Worm (Caenorhabditis elegans) whole organism, L2 larva: ENCODE data around the gene Y53G8B.2.

Experiments used
- C34F6.9 ChIP-seq: fragments of 150-350 bp; optimal IDR thresholded peaks from 2 replicates; lab custom pipeline; 2014; ENCODE audit warnings: missing biosample characterization, missing genetic modification characterization
- F13H6.1 ChIP-seq: sonication (generic microtip); optimal IDR thresholded peaks from 2 replicates; lab custom pipeline; 2016; ENCODE audit warnings: missing genetic modification characterization, missing compliant biosample characterization
- R02D3.7 ChIP-seq: fragments of 150-350 bp; optimal IDR thresholded peaks from 2 replicates; lab custom pipeline; 2014; ENCODE audit warnings: missing biosample characterization, missing genetic modification characterization
- Y55F3AM.14 ChIP-seq: fragments of 200-800 bp; sonication (Bioruptor generic); optimal IDR thresholded peaks from 2 replicates; lab custom pipeline; 2018; ENCODE audit warnings: mild to moderate bottlenecking, missing genetic modification characterization, missing compliant biosample characterization
- ZK546.5 ChIP-seq: sonication (generic microtip); optimal IDR thresholded peaks from 2 replicates; lab custom pipeline; 2017; ENCODE audit warnings: missing biosample characterization, missing genetic modification characterization
- alr-1 ChIP-seq: fragments of 150-350 bp; optimal IDR thresholded peaks from 2 replicates; lab custom pipeline; 2014; ENCODE audit warnings: missing biosample characterization, missing genetic modification characterization
- aly-2 ChIP-seq: fragments of 150-350 bp; optimal IDR thresholded peaks from 2 replicates; lab custom pipeline; 2014; ENCODE audit warnings: missing biosample characterization, missing genetic modification characterization
- ama-1 ChIP-seq: fragments of 150-350 bp; optimal IDR thresholded peaks from 2 replicates; lab custom pipeline; 2018; ENCODE audit warnings: inconsistent platforms
- ceh-82 ChIP-seq: fragments of 150-350 bp; optimal IDR thresholded peaks from 2 replicates; lab custom pipeline; 2014; ENCODE audit warnings: missing biosample characterization, missing genetic modification characterization
- crh-2 ChIP-seq: sonication (generic microtip); optimal IDR thresholded peaks from 2 replicates; lab custom pipeline; 2017; ENCODE audit warnings: missing biosample characterization, missing genetic modification characterization
- dmd-4 ChIP-seq: sonication (generic microtip); optimal IDR thresholded peaks from 2 replicates; lab custom pipeline; 2017; ENCODE audit warnings: missing biosample characterization, missing genetic modification characterization
- egl-27 ChIP-seq: sonication (generic microtip); optimal IDR thresholded peaks from 3 replicates; lab custom pipeline; 2017; ENCODE audit warnings: missing biosample characterization, missing genetic modification reagents, missing genetic modification characterization
- fos-1 ChIP-seq: fragments of 150-350 bp; optimal IDR thresholded peaks from 2 replicates; lab custom pipeline; 2014; ENCODE audit warnings: missing biosample characterization, missing genetic modification characterization
- lin-11 ChIP-seq: fragments of 150-350 bp; sonication (generic microtip); optimal IDR thresholded peaks from 2 replicates; lab custom pipeline; 2014; ENCODE audit warnings: missing biosample characterization, missing genetic modification characterization, inconsistent platforms, mixed read lengths
- lin-13 ChIP-seq: fragments of 150-350 bp; optimal IDR thresholded peaks from 2 replicates; lab custom pipeline; 2014; ENCODE audit warnings: missing biosample characterization, missing genetic modification reagents, missing genetic modification characterization
- lin-39 ChIP-seq: fragments of 150-350 bp; optimal IDR thresholded peaks from 2 replicates; lab custom pipeline; 2014; ENCODE audit warnings: missing biosample characterization, missing genetic modification reagents, missing genetic modification characterization
- lsy-2 ChIP-seq, 2 experiments: fragments of 150-350 bp in 1 of 2; sonication (generic microtip) in 1 of 2; optimal IDR thresholded peaks; 2 replicates each; lab custom pipeline; 2014 to 2017; ENCODE audit warnings: missing biosample characterization in 2 of 2, missing genetic modification characterization in 2 of 2
- mdl-1 ChIP-seq, 2 experiments: fragments of 150-350 bp in 1 of 2; sonication (generic microtip) in 1 of 2; optimal IDR thresholded peaks; 2 replicates each; lab custom pipeline; 2017; ENCODE audit warnings: missing biosample characterization in 2 of 2, missing genetic modification characterization in 2 of 2
- nhr-10 ChIP-seq: sonication (generic microtip); optimal IDR thresholded peaks from 2 replicates; lab custom pipeline; 2017; ENCODE audit warnings: missing biosample characterization, missing genetic modification characterization
- nhr-11 ChIP-seq: fragments of 150-350 bp; optimal IDR thresholded peaks from 2 replicates; lab custom pipeline; 2014; ENCODE audit warnings: missing biosample characterization, missing genetic modification characterization
- nhr-129 ChIP-seq: fragments of 150-350 bp; optimal IDR thresholded peaks from 2 replicates; lab custom pipeline; 2014; ENCODE audit warnings: missing biosample characterization, missing genetic modification characterization
- nhr-23 ChIP-seq: fragments of 150-350 bp; optimal IDR thresholded peaks from 2 replicates; lab custom pipeline; 2014; ENCODE audit warnings: missing biosample characterization, missing genetic modification reagents, missing genetic modification characterization
- nhr-6 ChIP-seq: fragments of 150-350 bp; optimal IDR thresholded peaks from 2 replicates; lab custom pipeline; 2014; ENCODE audit warnings: missing biosample characterization, missing genetic modification characterization
- peb-1 ChIP-seq: fragments of 150-350 bp; optimal IDR thresholded peaks from 2 replicates; lab custom pipeline; 2014; ENCODE audit warnings: missing biosample characterization, missing genetic modification characterization
- sem-4 ChIP-seq: fragments of 150-350 bp; optimal IDR thresholded peaks from 2 replicates; lab custom pipeline; 2014; ENCODE audit warnings: missing biosample characterization, missing genetic modification reagents, missing genetic modification characterization
- skn-1 ChIP-seq: sonication (generic microtip); optimal IDR thresholded peaks from 2 replicates; lab custom pipeline; 2017; ENCODE audit warnings: missing biosample characterization, missing genetic modification characterization
- sma-3 ChIP-seq: sonication (generic microtip); optimal IDR thresholded peaks from 2 replicates; lab custom pipeline; 2016; ENCODE audit warnings: missing genetic modification reagents, missing genetic modification characterization, missing compliant biosample characterization
- sma-9 ChIP-seq, 2 experiments: fragments of 150-350 bp in 1 of 2; sonication (generic microtip) in 1 of 2; optimal IDR thresholded peaks; 2 replicates each; lab custom pipeline; 2014 to 2016; ENCODE audit warnings: missing genetic modification characterization in 2 of 2, mild to moderate bottlenecking in 1 of 2, missing biosample characterization in 1 of 2, missing compliant biosample characterization in 1 of 2, missing genetic modification reagents in 1 of 2, moderate library complexity in 1 of 2
- snpc-4 ChIP-seq: fragments of 150-350 bp; optimal IDR thresholded peaks from 2 replicates; lab custom pipeline; 2014; ENCODE audit warnings: missing biosample characterization, missing genetic modification characterization
- unc-39 ChIP-seq: fragments of 150-350 bp; optimal IDR thresholded peaks from 2 replicates; lab custom pipeline; 2014; ENCODE audit warnings: missing biosample characterization, missing genetic modification characterization
- unc-55 ChIP-seq: fragments of 150-350 bp; sonication (generic microtip); optimal IDR thresholded peaks from 3 replicates; lab custom pipeline; 2014; ENCODE audit warnings: missing biosample characterization, missing genetic modification reagents, missing genetic modification characterization
- unc-62 ChIP-seq: fragments of 150-350 bp; optimal IDR thresholded peaks from 2 replicates; lab custom pipeline; 2014; ENCODE audit warnings: missing biosample characterization, missing genetic modification reagents, missing genetic modification characterization
- ztf-1 ChIP-seq: fragments of 200-800 bp; sonication (Bioruptor generic); conservative IDR thresholded peaks from 2 replicates; pipeline ENCODE4 v1.3.6; 2022; ENCODE audit warnings: missing genetic modification characterization, missing compliant biosample characterization
- ztf-11 ChIP-seq: sonication (generic microtip); optimal IDR thresholded peaks from 2 replicates; lab custom pipeline; 2017; ENCODE audit warnings: missing biosample characterization, missing genetic modification characterization
- ztf-4 ChIP-seq: fragments of 150-350 bp; optimal IDR thresholded peaks from 2 replicates; lab custom pipeline; 2014; ENCODE audit warnings: missing biosample characterization, missing genetic modification characterization

The Y53G8B.2 gene

ce11 chrIII:3096091-3096490 is 7.7 kb downstream of the Y53G8B.2 start:
- TF ChIP-seq ZK546.5 (tag; lab: Kevin White, UChicago) (no peak), crh-2 (tag; lab: Kevin White, UChicago) (peak; percentile 14), alr-1 (tag; lab: Kevin White, UChicago) (peak; percentile 41), ztf-1 (no peak), lsy-2 (tag; optimal IDR thresholded peaks at IDR 0.05; lab: Kevin White, UChicago) (peak in 1 of 2 experiments; percentile 53), unc-55 (GFP tag; lab: Kevin White, UChicago) (peak; percentile 91), nhr-6 (tag; lab: Kevin White, UChicago) (no peak), nhr-23 (tag; lab: Kevin White, UChicago) (no peak), Y55F3AM.14 (GFP tag; lab: Kevin White, UChicago) (no peak), mdl-1 (tag; optimal IDR thresholded peaks at IDR 0.05; lab: Kevin White, UChicago) (no peak), ceh-82 (tag; lab: Kevin White, UChicago) (no peak), sma-9 (GFP tag; optimal IDR thresholded peaks at IDR 0.05; lab: Kevin White, UChicago) (no peak), sma-9 (tag; optimal IDR thresholded peaks at IDR 0.05; lab: Kevin White, UChicago) (no peak), egl-27 (tag; lab: Kevin White, UChicago) (no peak), aly-2 (tag; lab: Kevin White, UChicago) (no peak), nhr-129 (tag; lab: Kevin White, UChicago) (no peak), ztf-4 (tag; lab: Kevin White, UChicago) (no peak), peb-1 (tag; lab: Kevin White, UChicago) (no peak), ztf-11 (no peak), sma-3 (GFP tag; lab: Kevin White, UChicago) (no peak), C34F6.9 (tag; lab: Kevin White, UChicago) (peak; percentile 65), sem-4 (tag; lab: Kevin White, UChicago) (no peak), ama-1 (no peak)

ce11 chrIII:3094694-3095093 is 9.1 kb downstream of the Y53G8B.2 start:
- TF ChIP-seq lin-11 (tag; lab: Kevin White, UChicago) (no peak), nhr-6 (tag; lab: Kevin White, UChicago) (no peak), skn-1 (tag; lab: Kevin White, UChicago) (no peak), unc-62 (GFP tag; lab: Kevin White, UChicago) (no peak), crh-2 (tag; lab: Kevin White, UChicago) (no peak), lin-39 (tag; lab: Kevin White, UChicago) (no peak), ztf-11 (no peak), ztf-1 (no peak), nhr-10 (tag; lab: Kevin White, UChicago) (no peak), nhr-129 (tag; lab: Kevin White, UChicago) (no peak), F13H6.1 (tag; lab: Kevin White, UChicago) (no peak), lin-13 (no peak), sem-4 (tag; lab: Kevin White, UChicago) (no peak), fos-1 (no peak), ama-1 (no peak)

ce11 chrIII:3091572-3091971 is 12.2 kb downstream of the Y53G8B.2 start, which contains the start of gene ccep-135:
Gene ccep-135 (plus strand): TSS chrIII:3091872.
- no peak for TF ChIP-seq mdl-1 (tag; optimal IDR thresholded peaks at IDR 0.05; lab: Kevin White, UChicago)
- no peak for TF ChIP-seq nhr-10 (tag; lab: Kevin White, UChicago)
- TF ChIP-seq alr-1 (tag; lab: Kevin White, UChicago) = no peak
- TF ChIP-seq sem-4 (tag; lab: Kevin White, UChicago) = no peak
- TF ChIP-seq R02D3.7 = no peak
- no peak for TF ChIP-seq F13H6.1 (tag; lab: Kevin White, UChicago)
- TF ChIP-seq lin-13 = no peak
- no peak for TF ChIP-seq nhr-11 (tag; lab: Kevin White, UChicago)
- no peak for TF ChIP-seq snpc-4
- TF ChIP-seq unc-39 (tag; lab: Kevin White, UChicago) = no peak
- TF ChIP-seq unc-55 (GFP tag; lab: Kevin White, UChicago) = no peak
- TF ChIP-seq ztf-11 = no peak
- TF ChIP-seq dmd-4 (tag; lab: Kevin White, UChicago) = no peak

ce11 chrIII:3086471-3086870 is 17.3 kb downstream of the Y53G8B.2 start, which contains the start of gene sft-1:
Gene sft-1 (plus strand): TSS chrIII:3086671.
- TF ChIP-seq Y55F3AM.14 (GFP tag; lab: Kevin White, UChicago) (no peak), lin-13 (no peak), alr-1 (tag; lab: Kevin White, UChicago) (no peak), fos-1 (no peak), sma-3 (GFP tag; lab: Kevin White, UChicago) (no peak)
